Fruit fly (Drosophila melanogaster) whole organism, wandering third instar larva: ENCODE data around the gene CG13875.
A peak's percentile ranks its signal among the peaks of the same experiment; 100 is the strongest.

Experiments
- Abd-B ChIP-seq: fragments of >200 bp; optimal IDR thresholded peaks from 2 replicates; lab custom pipeline; 2017; ENCODE audit warnings: missing biosample characterization, missing genetic modification characterization
- CG32264 ChIP-seq: fragments of 200-800 bp; sonication (Bioruptor generic); optimal IDR thresholded peaks from 2 replicates; lab custom pipeline; 2016; ENCODE audit warnings: missing biosample characterization, missing genetic modification characterization
- CG9705 ChIP-seq: fragments of 200-800 bp; sonication (Bioruptor generic); optimal IDR thresholded peaks from 2 replicates; lab custom pipeline; 2018; ENCODE audit warnings: missing biosample characterization, mild to moderate bottlenecking, missing genetic modification characterization
- CrebA ChIP-seq: fragments of 200-800 bp; sonication (Bioruptor generic); optimal IDR thresholded peaks from 2 replicates; lab custom pipeline; 2016; ENCODE audit warnings: missing biosample characterization, mild to moderate bottlenecking, missing genetic modification characterization, borderline replicate concordance
- Dfd ChIP-seq: fragments of >200 bp; optimal IDR thresholded peaks from 2 replicates; lab custom pipeline; 2017; ENCODE audit warnings: missing biosample characterization, missing genetic modification characterization
- Dif ChIP-seq: fragments of 200-275, 200-300 bp; sonication (Bioruptor generic); optimal IDR thresholded peaks from 2 replicates; lab custom pipeline; 2018; ENCODE audit warnings: missing biosample characterization, missing genetic modification characterization; ENCODE audit not compliant: partially characterized antibody
- GATAd ChIP-seq: sonication (Bioruptor generic); optimal IDR thresholded peaks from 2 replicates; lab custom pipeline; 2016; ENCODE audit warnings: missing biosample characterization, missing genetic modification characterization
- HLH106 ChIP-seq: fragments of 200-800 bp; optimal IDR thresholded peaks from 3 replicates; lab custom pipeline; 2019; ENCODE audit warnings: missing biosample characterization, mild to moderate bottlenecking, missing genetic modification characterization, moderate library complexity
- Hnf4 ChIP-seq: fragments of 200-800 bp; sonication (Bioruptor generic); optimal IDR thresholded peaks from 2 replicates; lab custom pipeline; 2016; ENCODE audit warnings: missing biosample characterization, mild to moderate bottlenecking, missing genetic modification characterization
- Hr78 ChIP-seq: fragments of >200 bp; optimal IDR thresholded peaks from 2 replicates; lab custom pipeline; 2017; ENCODE audit warnings: missing biosample characterization, missing genetic modification characterization
- Hr83 ChIP-seq: fragments of 200-300 bp; sonication (Bioruptor generic); optimal IDR thresholded peaks from 2 replicates; lab custom pipeline; 2016; ENCODE audit warnings: missing biosample characterization, mild to moderate bottlenecking, missing genetic modification characterization, moderate library complexity; ENCODE audit not compliant: poor library complexity, severe bottlenecking
- Jra ChIP-seq: sonication (Bioruptor generic); optimal IDR thresholded peaks from 2 replicates; lab custom pipeline; 2016; ENCODE audit warnings: missing biosample characterization, missing genetic modification characterization
- Mio ChIP-seq: sonication (Bioruptor generic); optimal IDR thresholded peaks from 2 replicates; lab custom pipeline; 2016; ENCODE audit warnings: missing biosample characterization, missing genetic modification characterization
- Myc ChIP-seq: fragments of >200 bp; optimal IDR thresholded peaks from 2 replicates; lab custom pipeline; 2017
- N ChIP-seq: fragments of >200 bp; optimal IDR thresholded peaks from 2 replicates; lab custom pipeline; 2018; ENCODE audit warnings: missing biosample characterization, missing external identifiers, missing genetic modification characterization
- OdsH ChIP-seq: fragments of 200-800 bp; sonication (Bioruptor generic); optimal IDR thresholded peaks from 2 replicates; lab custom pipeline; 2016; ENCODE audit warnings: missing biosample characterization, mild to moderate bottlenecking, missing genetic modification characterization
- Rel ChIP-seq, 2 experiments: fragments of 200-800 bp; sonication (Bioruptor generic) in 1 of 2; optimal IDR thresholded peaks; 2 replicates in 1 of 2; 3 replicates in 1 of 2; lab custom pipeline; 2016 to 2019; ENCODE audit warnings: mild to moderate bottlenecking in 2 of 2, missing biosample characterization in 2 of 2, missing genetic modification characterization in 2 of 2, moderate library complexity in 1 of 2
- Sp1 ChIP-seq: fragments of 200-800 bp; sonication (Bioruptor generic); optimal IDR thresholded peaks from 3 replicates; lab custom pipeline; 2019; ENCODE audit warnings: missing biosample characterization, mild to moderate bottlenecking, missing genetic modification characterization, moderate library complexity
- Vsx2 ChIP-seq: fragments of 200-300, 225-300 bp; sonication (Bioruptor generic); optimal IDR thresholded peaks from 2 replicates; lab custom pipeline; 2018; ENCODE audit warnings: missing biosample characterization, missing genetic modification characterization; ENCODE audit not compliant: partially characterized antibody
- br ChIP-seq: fragments of 200-800 bp; sonication (Bioruptor generic); optimal IDR thresholded peaks from 2 replicates; lab custom pipeline; 2016; ENCODE audit warnings: missing biosample characterization, missing genetic modification characterization
- dmrt93B ChIP-seq: fragments of 200-800 bp; sonication (Bioruptor generic); optimal IDR thresholded peaks from 2 replicates; lab custom pipeline; 2018; ENCODE audit warnings: missing biosample characterization, mild to moderate bottlenecking, missing genetic modification characterization
- foxo ChIP-seq, 2 experiments: fragments of 200-800 bp; sonication (Bioruptor generic); optimal IDR thresholded peaks; 2 replicates in 1 of 2; 3 replicates in 1 of 2; lab custom pipeline; 2016 to 2017; ENCODE audit warnings: missing biosample characterization in 2 of 2, missing genetic modification characterization in 2 of 2
- fru ChIP-seq: fragments of 200-800 bp; sonication (Bioruptor generic); optimal IDR thresholded peaks from 3 replicates; lab custom pipeline; 2016; ENCODE audit warnings: missing biosample characterization, mild to moderate bottlenecking, missing genetic modification characterization
- h ChIP-seq: fragments of 200-800 bp; sonication (Bioruptor generic); optimal IDR thresholded peaks from 3 replicates; lab custom pipeline; 2016; ENCODE audit warnings: missing biosample characterization, mild to moderate bottlenecking, missing genetic modification characterization
- jim ChIP-seq: fragments of 175-275, 200-325 bp; sonication (Bioruptor generic); optimal IDR thresholded peaks from 2 replicates; lab custom pipeline; 2016; ENCODE audit warnings: missing biosample characterization, mild to moderate bottlenecking, missing genetic modification characterization
- lola ChIP-seq: fragments of >200 bp; optimal IDR thresholded peaks from 2 replicates; lab custom pipeline; 2017; ENCODE audit warnings: missing biosample characterization, missing genetic modification characterization
- pan ChIP-seq: fragments of >200 bp; optimal IDR thresholded peaks from 2 replicates; lab custom pipeline; 2017
- psq ChIP-seq: fragments of 200-800 bp; sonication (Bioruptor generic); optimal IDR thresholded peaks from 3 replicates; lab custom pipeline; 2017; ENCODE audit warnings: missing biosample characterization, mild to moderate bottlenecking, missing genetic modification characterization, moderate library complexity
- rgr ChIP-seq: fragments of 200-800 bp; sonication (Bioruptor generic); optimal IDR thresholded peaks from 3 replicates; lab custom pipeline; 2016; ENCODE audit warnings: missing biosample characterization, mild to moderate bottlenecking, missing genetic modification characterization
- sage ChIP-seq: fragments of 200-800 bp; sonication (Bioruptor generic); optimal IDR thresholded peaks from 2 replicates; lab custom pipeline; 2016; ENCODE audit warnings: missing biosample characterization, mild to moderate bottlenecking, missing genetic modification characterization
- tai ChIP-seq: sonication (Bioruptor generic); optimal IDR thresholded peaks from 2 replicates; lab custom pipeline; 2016; ENCODE audit warnings: missing biosample characterization, missing genetic modification characterization
- usp ChIP-seq: fragments of >200 bp; optimal IDR thresholded peaks from 2 replicates; lab custom pipeline; 2017; ENCODE audit warnings: missing biosample characterization, missing genetic modification characterization
- woc ChIP-seq: sonication (Bioruptor generic); optimal IDR thresholded peaks from 2 replicates; lab custom pipeline; 2016; ENCODE audit warnings: missing biosample characterization, mild to moderate bottlenecking, missing genetic modification characterization

The CG13875 gene

DNA sequence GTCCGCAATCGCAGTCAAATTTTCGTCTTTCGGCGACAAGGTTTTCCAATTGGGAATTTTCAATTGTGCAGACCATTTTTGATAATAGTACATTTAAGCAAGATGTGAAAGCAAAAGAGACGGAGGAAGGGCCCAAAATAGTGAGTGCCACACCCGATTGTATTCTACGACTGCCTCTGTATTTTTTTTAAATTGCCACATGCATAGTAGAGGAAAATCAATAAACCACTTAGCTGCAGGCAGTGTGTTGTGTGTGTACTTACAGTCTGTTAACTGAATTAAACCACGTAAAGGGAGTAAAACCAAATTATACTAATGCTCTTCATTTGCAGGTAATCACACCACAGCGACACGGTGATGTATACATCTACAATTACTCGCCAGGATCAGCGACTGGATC lies 8.0 kb upstream of the CG13875 start:
- no peak for TF ChIP-seq dmrt93B (GFP tag; lab: Kevin White, UChicago)
- no peak for TF ChIP-seq Hnf4 (GFP tag; lab: Kevin White, UChicago)
- no peak for TF ChIP-seq sage (GFP tag; lab: Kevin White, UChicago)
- TF ChIP-seq Vsx2 (GFP tag; lab: Kevin White, UChicago): no peak
- TF ChIP-seq HLH106 (tag; lab: Kevin White, UChicago): no peak
- TF ChIP-seq fru (GFP tag; lab: Kevin White, UChicago): no peak
- no peak for TF ChIP-seq Mio
- TF ChIP-seq Sp1 (GFP tag; lab: Kevin White, UChicago): no peak
- TF ChIP-seq jim (GFP tag; lab: Kevin White, UChicago): no peak
- TF ChIP-seq usp (GFP tag; lab: Kevin White, UChicago): no peak
- TF ChIP-seq woc (GFP tag; lab: Kevin White, UChicago): no peak
- TF ChIP-seq CrebA: no peak
- TF ChIP-seq h: no peak
- no peak for TF ChIP-seq br (GFP tag; lab: Kevin White, UChicago)
- no peak for TF ChIP-seq CG9705 (GFP tag; lab: Kevin White, UChicago)
- no peak for TF ChIP-seq Jra (GFP tag; lab: Kevin White, UChicago)
- no peak for TF ChIP-seq rgr
- no peak for TF ChIP-seq OdsH

- TF ChIP-seq N: no peak
- no peak for TF ChIP-seq Hr83 (GFP tag; lab: Kevin White, UChicago)
- TF ChIP-seq Jra (GFP tag; lab: Kevin White, UChicago): peak; percentile 54
- TF ChIP-seq Hr78 (GFP tag; lab: Kevin White, UChicago): no peak
- TF ChIP-seq pan (lab: Kevin White, UChicago): no peak
- TF ChIP-seq CG32264 (GFP tag; lab: Kevin White, UChicago): no peak
- no peak for TF ChIP-seq Dif (GFP tag; lab: Kevin White, UChicago)
- TF ChIP-seq lola (GFP tag; lab: Kevin White, UChicago): no peak
- no peak for TF ChIP-seq GATAd (GFP tag; lab: Kevin White, UChicago)
- TF ChIP-seq Abd-B (GFP tag; lab: Kevin White, UChicago): no peak
- no peak for TF ChIP-seq OdsH
- TF ChIP-seq tai (GFP tag; lab: Kevin White, UChicago): no peak
- no peak for TF ChIP-seq HLH106 (tag; lab: Kevin White, UChicago)
- no peak for TF ChIP-seq fru (GFP tag; lab: Kevin White, UChicago)
- peak; percentile 10 for TF ChIP-seq woc (GFP tag; lab: Kevin White, UChicago)
These were observed 5.2 kb upstream of the CG13875 start for dm6 chr3L:174501-174900.

DNA sequence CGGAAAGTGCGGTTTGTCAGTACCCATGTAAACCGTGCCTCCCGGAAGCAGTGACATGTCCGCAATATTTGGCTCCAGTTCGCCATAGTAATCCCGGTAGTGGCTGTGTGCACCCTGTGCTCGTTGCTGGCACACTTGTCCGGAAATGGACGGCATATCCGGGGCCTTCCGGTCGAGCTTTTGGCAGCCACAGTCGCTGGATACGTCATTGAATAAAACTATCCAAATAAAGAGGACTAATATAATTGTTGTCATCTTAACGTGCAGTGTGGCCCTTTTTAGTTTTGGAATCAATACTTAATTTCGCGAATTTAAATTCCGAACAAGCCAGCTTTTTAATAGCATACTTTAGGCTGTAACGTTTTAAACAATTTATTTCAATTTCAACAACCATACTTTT lies 3.8 kb upstream of the CG13875 start, which contains the start of gene CG7049:
Gene CG7049 (minus strand): TSS at position 280 of the 400 bp plus-strand sequence.
- TF ChIP-seq jim (GFP tag; lab: Kevin White, UChicago) (no peak), Jra (GFP tag; lab: Kevin White, UChicago) (no peak), GATAd (GFP tag; lab: Kevin White, UChicago) (no peak), Myc (peak; percentile 86), pan (lab: Kevin White, UChicago) (no peak), CG9705 (GFP tag; lab: Kevin White, UChicago) (no peak), N (peak; percentile 50), Hr78 (GFP tag; lab: Kevin White, UChicago) (no peak), foxo (GFP tag; optimal IDR thresholded peaks at IDR 0.05; lab: Kevin White, UChicago) (no peak), Rel (GFP tag; optimal IDR thresholded peaks at IDR 0.05; lab: Kevin White, UChicago) (no peak), Rel (tag; optimal IDR thresholded peaks at IDR 0.05; lab: Kevin White, UChicago) (no peak), rgr (no peak), dmrt93B (GFP tag; lab: Kevin White, UChicago) (no peak)

dm6 chr3L:177938-178337 lies 1.8 kb upstream of the CG13875 start:
- TF ChIP-seq OdsH (no peak), psq (GFP tag; lab: Kevin White, UChicago) (no peak), Rel (GFP tag; optimal IDR thresholded peaks at IDR 0.05; lab: Kevin White, UChicago) (no peak), Rel (tag; optimal IDR thresholded peaks at IDR 0.05; lab: Kevin White, UChicago) (no peak), Dfd (no peak), woc (GFP tag; lab: Kevin White, UChicago) (no peak), Hr83 (GFP tag; lab: Kevin White, UChicago) (no peak), foxo (GFP tag; optimal IDR thresholded peaks at IDR 0.05; lab: Kevin White, UChicago) (no peak), tai (GFP tag; lab: Kevin White, UChicago) (no peak), Dif (GFP tag; lab: Kevin White, UChicago) (no peak), lola (GFP tag; lab: Kevin White, UChicago) (no peak), Myc (no peak), jim (GFP tag; lab: Kevin White, UChicago) (no peak), Mio (no peak), Abd-B (GFP tag; lab: Kevin White, UChicago) (no peak), Hr78 (GFP tag; lab: Kevin White, UChicago) (no peak), Hnf4 (GFP tag; lab: Kevin White, UChicago) (no peak), N (no peak)
